Fruit fly (Drosophila melanogaster) whole organism, embryonic: ENCODE results near the gene CG3277.

Experiments
- Adf1 ChIP-seq: fragments of 200-800 bp; sonication (Bioruptor generic); IDR thresholded peaks from 2 replicates; pipeline ENCODE4 v1.3.6; 2022; ENCODE audit warnings: missing biosample characterization, missing genetic modification characterization
- CG10543 ChIP-seq: fragments of 200-800 bp; sonication (Bioruptor generic); optimal IDR thresholded peaks from 3 replicates; lab custom pipeline; 2017; ENCODE audit warnings: missing biosample characterization, mild to moderate bottlenecking, missing genetic modification characterization, moderate library complexity
- CG12769 ChIP-seq: fragments of 200-800 bp; sonication (Bioruptor generic); optimal IDR thresholded peaks from 2 replicates; lab custom pipeline; 2019; ENCODE audit warnings: missing biosample characterization, mild to moderate bottlenecking, missing genetic modification characterization, moderate library complexity
- CG13296 ChIP-seq: fragments of 200-800 bp; sonication (Bioruptor generic); optimal IDR thresholded peaks from 3 replicates; lab custom pipeline; 2018; ENCODE audit warnings: missing biosample characterization, mild to moderate bottlenecking, missing genetic modification characterization
- CG14014 ChIP-seq: fragments of 200-800 bp; sonication (Bioruptor generic); IDR thresholded peaks from 2 replicates; pipeline ENCODE4 v1.3.6; 2022; ENCODE audit warnings: missing biosample characterization, missing genetic modification characterization
- CG15073 ChIP-seq: fragments of 200-800 bp; sonication (Bioruptor generic); optimal IDR thresholded peaks from 2 replicates; lab custom pipeline; 2016; ENCODE audit warnings: missing biosample characterization, missing genetic modification characterization
- CG15514 ChIP-seq: fragments of 200-800 bp; sonication (Bioruptor generic); optimal IDR thresholded peaks from 3 replicates; lab custom pipeline; 2017; ENCODE audit warnings: missing biosample characterization, missing genetic modification characterization, mild to moderate bottlenecking, moderate library complexity, missing genetic modification reagents
- CG15696 ChIP-seq: fragments of 200-800 bp; sonication (Bioruptor generic); optimal IDR thresholded peaks from 2 replicates; lab custom pipeline; 2019; ENCODE audit warnings: missing biosample characterization, mild to moderate bottlenecking, missing genetic modification characterization, moderate library complexity
- CG16813 ChIP-seq: fragments of 200-800 bp; sonication (Bioruptor generic); IDR thresholded peaks from 3 replicates; pipeline ENCODE4 v1.3.6; 2022; ENCODE audit warnings: missing biosample characterization, missing genetic modification characterization; ENCODE audit not compliant: partially characterized antibody
- CG17328 ChIP-seq: fragments of 200-800 bp; sonication (Bioruptor generic); IDR thresholded peaks from 2 replicates; pipeline ENCODE4 v1.3.6; 2022; ENCODE audit warnings: missing biosample characterization, missing genetic modification characterization
- CG17359 ChIP-seq: fragments of 200-800 bp; sonication (Bioruptor generic); optimal IDR thresholded peaks from 3 replicates; lab custom pipeline; 2018; ENCODE audit warnings: missing biosample characterization, mild to moderate bottlenecking, missing genetic modification characterization, moderate library complexity
- CG30431 ChIP-seq: fragments of 200-800 bp; sonication (Bioruptor generic); optimal IDR thresholded peaks from 2 replicates; lab custom pipeline; 2017; ENCODE audit warnings: missing biosample characterization, missing genetic modification characterization
- CG4328 ChIP-seq: fragments of 200-800 bp; sonication (Bioruptor generic); optimal IDR thresholded peaks from 3 replicates; lab custom pipeline; 2017; ENCODE audit warnings: missing biosample characterization, missing genetic modification reagents, missing genetic modification characterization
- CG5180 ChIP-seq: fragments of 200-800 bp; sonication (Bioruptor generic); optimal IDR thresholded peaks from 3 replicates; lab custom pipeline; 2017; ENCODE audit warnings: missing biosample characterization, missing genetic modification characterization, mild to moderate bottlenecking, moderate library complexity, missing genetic modification reagents
- CG6765 ChIP-seq: fragments of 200-800 bp; sonication (Bioruptor generic); optimal IDR thresholded peaks from 3 replicates; lab custom pipeline; 2017; ENCODE audit warnings: missing biosample characterization, mild to moderate bottlenecking, missing genetic modification characterization
- CTCF ChIP-seq: fragments of 200-800 bp; sonication (Bioruptor generic); optimal IDR thresholded peaks from 2 replicates; lab custom pipeline; 2017; ENCODE audit warnings: missing biosample characterization, mild to moderate bottlenecking, missing genetic modification characterization, moderate library complexity
- Camta ChIP-seq: fragments of 200-800 bp; sonication (Bioruptor generic); optimal IDR thresholded peaks from 2 replicates; lab custom pipeline; 2016; ENCODE audit warnings: missing biosample characterization, missing genetic modification characterization
- CoRest ChIP-seq: fragments of 200-800 bp; sonication (Bioruptor generic); optimal IDR thresholded peaks from 3 replicates; lab custom pipeline; 2018; ENCODE audit warnings: missing biosample characterization, mild to moderate bottlenecking, missing genetic modification characterization, moderate library complexity
- CrebB ChIP-seq: fragments of 200-800 bp; sonication (Bioruptor generic); optimal IDR thresholded peaks from 3 replicates; lab custom pipeline; 2018; ENCODE audit warnings: missing biosample characterization, mild to moderate bottlenecking, missing genetic modification characterization
- GATAe ChIP-seq: fragments of 200-800 bp; sonication (Bioruptor generic); conservative IDR thresholded peaks from 2 replicates; pipeline ENCODE4 v1.3.6; 2022; ENCODE audit warnings: missing biosample characterization, missing genetic modification characterization
- H15 ChIP-seq: fragments of 200-800 bp; sonication (Bioruptor generic); IDR thresholded peaks from 3 replicates; pipeline ENCODE4 v1.3.6; 2022; ENCODE audit warnings: missing biosample characterization, missing genetic modification characterization
- HLH3B ChIP-seq: fragments of 200-800 bp; sonication (Bioruptor generic); IDR thresholded peaks from 2 replicates; pipeline ENCODE4 v1.3.6; 2022; ENCODE audit warnings: missing biosample characterization, missing genetic modification characterization
- Hmx ChIP-seq: fragments of 200-800 bp; sonication (Bioruptor generic); optimal IDR thresholded peaks from 2 replicates; lab custom pipeline; 2016; ENCODE audit warnings: missing biosample characterization, missing genetic modification characterization
- Hr3 ChIP-seq: fragments of 200-800 bp; sonication (Bioruptor generic); optimal IDR thresholded peaks from 3 replicates; lab custom pipeline; 2016; ENCODE audit warnings: missing biosample characterization, missing genetic modification characterization
- Hr78 ChIP-seq, 2 experiments: fragments of 200-800 bp in 1 of 2; fragments of >200 bp in 1 of 2; sonication (Bioruptor generic) in 1 of 2; optimal IDR thresholded peaks; 2 replicates each; lab custom pipeline; 2017 to 2019; ENCODE audit warnings: missing biosample characterization in 2 of 2, missing genetic modification characterization in 2 of 2, mild to moderate bottlenecking in 1 of 2, moderate library complexity in 1 of 2
- MBD-R2 ChIP-seq: fragments of 200-800 bp; sonication (Bioruptor generic); IDR thresholded peaks from 2 replicates; pipeline ENCODE4 v1.3.6; 2022; ENCODE audit warnings: missing biosample characterization, missing genetic modification characterization
- MESR4 ChIP-seq: fragments of 200-800 bp; sonication (Bioruptor generic); optimal IDR thresholded peaks from 2 replicates; lab custom pipeline; 2018; ENCODE audit warnings: missing biosample characterization, mild to moderate bottlenecking, missing genetic modification characterization, moderate library complexity
- Mad ChIP-seq: fragments of 200-800 bp; sonication (Bioruptor generic); optimal IDR thresholded peaks from 2 replicates; lab custom pipeline; 2016; ENCODE audit warnings: missing biosample characterization, missing genetic modification characterization
- Pdp1 ChIP-seq, 2 experiments: fragments of 200-800 bp; sonication (Bioruptor generic); optimal IDR thresholded peaks; 3 replicates each; lab custom pipeline; 2016; ENCODE audit warnings: missing biosample characterization in 2 of 2, missing genetic modification characterization in 2 of 2, mild to moderate bottlenecking in 1 of 2, moderate library complexity in 1 of 2
- Rx ChIP-seq: fragments of 200-800 bp; sonication (Bioruptor generic); IDR thresholded peaks from 2 replicates; pipeline ENCODE4 v1.3.6; 2022; ENCODE audit warnings: missing biosample characterization, missing genetic modification characterization
- Xbp1 ChIP-seq: fragments of 200-800 bp; sonication (Bioruptor generic); optimal IDR thresholded peaks from 3 replicates; lab custom pipeline; 2016; ENCODE audit warnings: missing biosample characterization, mild to moderate bottlenecking, missing genetic modification characterization
- amos ChIP-seq: fragments of 200-800 bp; sonication (Bioruptor generic); IDR thresholded peaks from 2 replicates; pipeline ENCODE4 v1.3.6; 2022; ENCODE audit warnings: missing biosample characterization, missing genetic modification characterization; ENCODE audit not compliant: partially characterized antibody
- chinmo ChIP-seq: fragments of 200-800 bp; sonication (Bioruptor generic); IDR thresholded peaks from 4 replicates; pipeline ENCODE4 v1.3.6; 2022; ENCODE audit warnings: missing biosample characterization, missing genetic modification characterization; ENCODE audit not compliant: partially characterized antibody
- crol ChIP-seq: fragments of 200-800 bp; sonication (Bioruptor generic); IDR thresholded peaks from 2 replicates; pipeline ENCODE4 v1.3.6; 2022; ENCODE audit warnings: missing biosample characterization, missing genetic modification characterization
- cwo ChIP-seq: fragments of 200-800 bp; sonication (Bioruptor generic); optimal IDR thresholded peaks from 3 replicates; lab custom pipeline; 2017; ENCODE audit warnings: missing biosample characterization, missing genetic modification characterization, mild to moderate bottlenecking, moderate library complexity, missing genetic modification reagents
- danr ChIP-seq: fragments of 200-800 bp; sonication (Bioruptor generic); IDR thresholded peaks from 2 replicates; pipeline ENCODE4 v1.3.6; 2022; ENCODE audit warnings: missing biosample characterization, missing genetic modification characterization
- fu2 ChIP-seq: fragments of 200-800 bp; sonication (Bioruptor generic); optimal IDR thresholded peaks from 2 replicates; lab custom pipeline; 2016; ENCODE audit warnings: missing biosample characterization, missing genetic modification characterization
- gfzf ChIP-seq: fragments of 200-800 bp; sonication (Bioruptor generic); optimal IDR thresholded peaks from 2 replicates; lab custom pipeline; 2016; ENCODE audit warnings: missing biosample characterization, mild to moderate bottlenecking, missing genetic modification characterization, moderate library complexity
- gro ChIP-seq: fragments of 200-800 bp; sonication (Bioruptor generic); optimal IDR thresholded peaks from 2 replicates; lab custom pipeline; 2016; ENCODE audit warnings: missing biosample characterization, missing genetic modification characterization
- ind ChIP-seq: fragments of 200-800 bp; sonication (Bioruptor generic); optimal IDR thresholded peaks from 3 replicates; lab custom pipeline; 2016; ENCODE audit warnings: missing biosample characterization, missing genetic modification characterization
- jing ChIP-seq: fragments of 200-800 bp; sonication (Bioruptor generic); optimal IDR thresholded peaks from 2 replicates; lab custom pipeline; 2018; ENCODE audit warnings: missing biosample characterization, mild to moderate bottlenecking, missing genetic modification characterization
- jumu ChIP-seq: fragments of 200-800 bp; sonication (Bioruptor generic); optimal IDR thresholded peaks from 3 replicates; lab custom pipeline; 2016; ENCODE audit warnings: missing biosample characterization, missing genetic modification characterization
- kay ChIP-seq: fragments of 200-800 bp; sonication (Bioruptor generic); optimal IDR thresholded peaks from 2 replicates; lab custom pipeline; 2016; ENCODE audit warnings: missing biosample characterization, missing genetic modification characterization
- lab ChIP-seq: fragments of 200-800 bp; sonication (Bioruptor generic); optimal IDR thresholded peaks from 3 replicates; lab custom pipeline; 2017; ENCODE audit warnings: missing biosample characterization, missing genetic modification characterization, mild to moderate bottlenecking, moderate library complexity, missing genetic modification reagents
- mam ChIP-seq: fragments of 200-800 bp; sonication (Bioruptor generic); optimal IDR thresholded peaks from 3 replicates; lab custom pipeline; 2016; ENCODE audit warnings: missing biosample characterization, missing genetic modification characterization
- onecut ChIP-seq: fragments of 200-800 bp; sonication (Bioruptor generic); IDR thresholded peaks from 2 replicates; pipeline ENCODE4 v1.3.6; 2022; ENCODE audit warnings: missing biosample characterization, missing genetic modification characterization
- repo ChIP-seq: fragments of 200-800 bp; sonication (Bioruptor generic); optimal IDR thresholded peaks from 2 replicates; lab custom pipeline; 2016; ENCODE audit warnings: missing biosample characterization, missing genetic modification characterization
- sr ChIP-seq: fragments of 200-800 bp; sonication (Bioruptor generic); IDR thresholded peaks from 3 replicates; pipeline ENCODE4 v1.3.6; 2022; ENCODE audit warnings: missing biosample characterization, missing genetic modification characterization
- toy ChIP-seq: fragments of 200-800 bp; sonication (Bioruptor generic); IDR thresholded peaks from 2 replicates; pipeline ENCODE4 v1.3.6; 2022; ENCODE audit warnings: missing biosample characterization, missing genetic modification characterization
- trem ChIP-seq: fragments of 200-800 bp; optimal IDR thresholded peaks from 3 replicates; lab custom pipeline; 2019; ENCODE audit warnings: missing biosample characterization, mild to moderate bottlenecking, missing genetic modification characterization, moderate library complexity
- wek ChIP-seq: fragments of 200-800 bp; sonication (Bioruptor generic); optimal IDR thresholded peaks from 3 replicates; lab custom pipeline; 2018; ENCODE audit warnings: missing biosample characterization, mild to moderate bottlenecking, missing genetic modification characterization, moderate library complexity

Gene CG3277

DNA sequence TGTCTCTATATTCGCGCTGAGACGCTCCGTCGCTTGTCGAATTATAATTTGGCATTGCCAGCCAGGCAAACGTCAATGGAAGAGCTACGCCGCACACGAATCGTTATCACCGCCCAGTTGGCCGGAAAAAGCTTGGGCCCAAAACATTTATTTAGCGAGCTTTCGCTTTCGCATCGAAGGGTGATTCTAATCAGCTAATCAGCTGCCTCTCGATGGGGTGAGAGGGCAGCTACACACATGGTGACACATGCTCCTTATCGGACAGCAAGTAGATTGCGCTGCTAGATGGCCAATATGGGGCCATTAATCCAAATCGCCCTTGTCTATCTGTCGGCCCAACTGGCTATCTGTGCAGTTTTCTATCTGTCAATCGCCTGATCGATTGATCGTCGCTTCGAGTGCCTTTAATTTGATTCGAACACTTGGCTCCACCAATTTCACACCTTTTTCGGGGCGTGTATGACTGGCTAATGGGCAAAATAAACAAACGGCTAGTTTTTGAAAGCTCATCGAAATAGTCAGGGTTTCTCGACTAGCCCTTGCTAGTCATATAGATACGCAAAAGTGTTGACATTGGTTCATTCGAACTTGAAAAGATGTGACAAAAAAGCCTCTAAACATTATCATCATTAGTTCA is 62.3 kb downstream of the CG3277 start (continued):
- TF ChIP-seq CrebB (tag; lab: Kevin White, UChicago) (no peak), CG4328 (GFP tag; lab: Kevin White, UChicago) (no peak), danr (GFP tag; lab: Robert Waterston, UW) (no peak), gro (peak; percentile 43), CG5180 (GFP tag; lab: Kevin White, UChicago) (peak; percentile 28), CG30431 (GFP tag; lab: Kevin White, UChicago) (no peak), fu2 (GFP tag; lab: Kevin White, UChicago) (no peak), CG12769 (tag; lab: Kevin White, UChicago) (no peak), crol (GFP tag; lab: Robert Waterston, UW) (no peak), CG15514 (GFP tag; lab: Kevin White, UChicago) (peak; percentile 26), onecut (GFP tag; lab: Robert Waterston, UW) (no peak), CG15073 (no peak), wek (GFP tag; lab: Kevin White, UChicago) (no peak), GATAe (GFP tag; lab: Robert Waterston, UW) (peak; percentile 79), mam (GFP tag; lab: Kevin White, UChicago) (no peak), Hr3 (no peak), Camta (no peak), chinmo (GFP tag; lab: Robert Waterston, UW) (peak; percentile 78; the same call in 1 of the 4 replicates), Hr78 (GFP tag; optimal IDR thresholded peaks at IDR 0.05; lab: Kevin White, UChicago) (peak in 1 of 2 experiments; percentile 69), Adf1 (GFP tag; lab: Robert Waterston, UW) (peak; percentile 21; the same call in 1 of the 2 replicates), CG16813 (GFP tag; lab: Robert Waterston, UW) (no peak), Mad (no peak), CG17328 (GFP tag; lab: Robert Waterston, UW) (no peak), H15 (no peak), amos (GFP tag; lab: Robert Waterston, UW) (no peak), CG14014 (no peak), jumu (GFP tag; lab: Kevin White, UChicago) (no peak), sr (no peak), jing (GFP tag; lab: Kevin White, UChicago) (no peak), kay (GFP tag; lab: Kevin White, UChicago) (no peak), CoRest (tag; lab: Kevin White, UChicago) (no peak), lab (peak; percentile 67), Xbp1 (no peak), ind (GFP tag; lab: Kevin White, UChicago) (no peak), Hmx (GFP tag; lab: Kevin White, UChicago) (no peak), CG10543 (GFP tag; lab: Kevin White, UChicago) (peak; percentile 38), CG15696 (tag; lab: Kevin White, UChicago) (no peak), CG17359 (no peak), cwo (GFP tag; lab: Kevin White, UChicago) (peak; percentile 61), MESR4 (GFP tag; lab: Kevin White, UChicago) (no peak), CG13296 (no peak), MBD-R2 (GFP tag; lab: Robert Waterston, UW) (no peak), repo (GFP tag; lab: Kevin White, UChicago) (no peak), CTCF (GFP tag; lab: Kevin White, UChicago) (no peak), HLH3B (GFP tag; lab: Robert Waterston, UW) (no peak), CG6765 (GFP tag; lab: Kevin White, UChicago) (peak; percentile 9), trem (tag; lab: Kevin White, UChicago) (no peak), gfzf (GFP tag; lab: Kevin White, UChicago) (no peak), toy (no peak), Pdp1 (GFP tag; optimal IDR thresholded peaks at IDR 0.05; lab: Kevin White, UChicago) (no peak), Rx (GFP tag; lab: Robert Waterston, UW) (no peak)
